Fruit fly (Drosophila melanogaster) whole organism, adult: ENCODE measurements around the gene CG34355.

Source experiments
- CG12768 ChIP-seq: fragments of 200-800 bp; sonication (Bioruptor generic); optimal IDR thresholded peaks from 2 replicates; lab custom pipeline; 2017; ENCODE audit warnings: missing biosample characterization, missing genetic modification characterization, mild to moderate bottlenecking, moderate library complexity, missing genetic modification reagents
- Mnt ChIP-seq: fragments of 200-800 bp; sonication (Bioruptor generic); optimal IDR thresholded peaks from 2 replicates; lab custom pipeline; 2016; ENCODE audit warnings: missing biosample characterization, mild to moderate bottlenecking, missing genetic modification characterization
- tj ChIP-seq: fragments of 200-800 bp; sonication (Bioruptor generic); optimal IDR thresholded peaks from 3 replicates; lab custom pipeline; 2017; ENCODE audit warnings: missing biosample characterization, mild to moderate bottlenecking, missing genetic modification characterization, moderate library complexity

DNA sequence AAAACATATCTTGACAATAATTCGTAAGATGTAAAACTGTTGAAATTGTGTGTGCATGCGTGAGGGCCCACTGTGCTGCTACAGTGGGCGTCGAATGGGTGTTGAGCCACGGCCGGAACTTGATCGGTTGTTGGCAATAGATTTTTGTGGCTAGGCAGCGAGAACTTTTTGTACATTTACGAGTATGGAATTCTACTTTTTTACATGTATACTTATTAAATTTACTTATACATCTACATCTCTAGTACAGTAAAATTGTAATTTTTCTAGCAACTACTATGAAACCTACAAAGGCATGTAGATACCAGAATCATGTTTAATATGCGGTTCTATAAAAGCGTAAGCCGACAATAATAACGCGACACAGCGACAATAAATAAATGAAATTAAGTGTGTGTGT lies 45.9 kb downstream of the CG34355 start:
- TF ChIP-seq CG12768 (no peak), Mnt (GFP tag; lab: Kevin White, UChicago) (no peak), tj (GFP tag; lab: Kevin White, UChicago) (no peak)
